Fruit fly (Drosophila melanogaster) whole organism, wandering third instar larva: ENCODE results near the gene btsz.

Source experiments
- CG32264 ChIP-seq: fragments of 200-800 bp; sonication (Bioruptor generic); optimal IDR thresholded peaks from 2 replicates; lab custom pipeline; 2016; ENCODE audit warnings: missing biosample characterization, missing genetic modification characterization
- Dfd ChIP-seq: fragments of >200 bp; optimal IDR thresholded peaks from 2 replicates; lab custom pipeline; 2017; ENCODE audit warnings: missing biosample characterization, missing genetic modification characterization
- Hnf4 ChIP-seq: fragments of 200-800 bp; sonication (Bioruptor generic); optimal IDR thresholded peaks from 2 replicates; lab custom pipeline; 2016; ENCODE audit warnings: missing biosample characterization, mild to moderate bottlenecking, missing genetic modification characterization
- Jra ChIP-seq: sonication (Bioruptor generic); optimal IDR thresholded peaks from 2 replicates; lab custom pipeline; 2016; ENCODE audit warnings: missing biosample characterization, missing genetic modification characterization
- Myc ChIP-seq: fragments of >200 bp; optimal IDR thresholded peaks from 2 replicates; lab custom pipeline; 2017
- Rel ChIP-seq, 2 experiments: fragments of 200-800 bp; sonication (Bioruptor generic) in 1 of 2; optimal IDR thresholded peaks; 2 replicates in 1 of 2; 3 replicates in 1 of 2; lab custom pipeline; 2016 to 2019; ENCODE audit warnings: mild to moderate bottlenecking in 2 of 2, missing biosample characterization in 2 of 2, missing genetic modification characterization in 2 of 2, moderate library complexity in 1 of 2
- br ChIP-seq: fragments of 200-800 bp; sonication (Bioruptor generic); optimal IDR thresholded peaks from 2 replicates; lab custom pipeline; 2016; ENCODE audit warnings: missing biosample characterization, missing genetic modification characterization
- jim ChIP-seq: fragments of 175-275, 200-325 bp; sonication (Bioruptor generic); optimal IDR thresholded peaks from 2 replicates; lab custom pipeline; 2016; ENCODE audit warnings: missing biosample characterization, mild to moderate bottlenecking, missing genetic modification characterization
- pan ChIP-seq: fragments of >200 bp; optimal IDR thresholded peaks from 2 replicates; lab custom pipeline; 2017
- psq ChIP-seq: fragments of 200-800 bp; sonication (Bioruptor generic); optimal IDR thresholded peaks from 3 replicates; lab custom pipeline; 2017; ENCODE audit warnings: missing biosample characterization, mild to moderate bottlenecking, missing genetic modification characterization, moderate library complexity
- sv ChIP-seq: fragments of 200-800 bp; sonication (Bioruptor generic); optimal IDR thresholded peaks from 3 replicates; lab custom pipeline; 2016; ENCODE audit warnings: missing biosample characterization, missing genetic modification characterization
- usp ChIP-seq: fragments of >200 bp; optimal IDR thresholded peaks from 2 replicates; lab custom pipeline; 2017; ENCODE audit warnings: missing biosample characterization, missing genetic modification characterization

DNA sequence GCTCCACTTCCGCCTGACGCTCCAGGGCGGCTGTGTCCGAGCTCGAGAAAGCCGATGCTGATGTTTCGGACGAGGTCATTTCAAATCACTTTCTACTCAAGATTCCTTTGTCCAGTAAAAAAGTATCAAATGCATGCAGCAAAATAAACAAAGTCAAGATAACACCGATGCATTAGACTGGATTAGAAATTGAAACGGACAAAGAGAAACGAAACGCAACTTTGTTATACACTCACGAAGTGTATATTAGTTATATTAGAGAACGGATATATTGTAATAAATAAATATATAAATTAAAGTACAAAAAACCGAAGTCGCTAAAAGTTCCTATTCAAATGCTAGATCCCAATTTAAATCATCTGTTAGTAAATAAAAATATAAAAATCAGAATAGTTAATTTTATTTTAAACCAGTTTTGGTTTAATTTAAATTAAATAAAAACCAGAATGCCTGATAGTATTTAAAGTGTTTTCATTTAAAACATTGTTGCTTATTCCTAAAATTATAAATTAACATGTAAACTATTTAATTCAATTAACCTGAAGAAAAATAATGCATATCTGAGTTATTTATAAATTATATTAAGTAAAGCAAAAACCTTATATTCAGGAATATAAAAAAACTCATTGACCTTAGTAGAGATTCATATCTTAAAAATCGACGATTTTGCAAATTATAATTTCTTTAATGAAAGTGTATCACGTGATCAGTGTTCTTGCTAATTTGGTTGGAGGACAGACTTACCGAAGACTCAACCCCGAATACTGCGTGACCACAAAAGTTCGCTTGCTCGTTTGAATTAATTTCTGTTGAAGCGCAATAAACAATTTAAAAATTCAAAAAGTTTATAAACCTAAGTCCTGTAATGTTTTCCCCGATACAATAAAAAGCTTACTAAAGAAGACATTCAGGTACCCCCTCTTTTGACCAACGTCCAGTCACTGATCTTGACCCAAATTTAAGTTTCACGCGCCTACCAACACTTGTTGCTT, 18.8 kb upstream of the btsz start, which contains the start of gene Dph2:
- no peak for TF ChIP-seq Hnf4 (GFP tag; lab: Kevin White, UChicago)
- TF ChIP-seq Jra (GFP tag; lab: Kevin White, UChicago) = no peak
- TF ChIP-seq psq (GFP tag; lab: Kevin White, UChicago) = peak; percentile 31
- TF ChIP-seq Dfd (GFP tag; lab: Kevin White, UChicago) = no peak
- no peak for TF ChIP-seq br (GFP tag; lab: Kevin White, UChicago)
- TF ChIP-seq CG32264 (GFP tag; lab: Kevin White, UChicago) = no peak
- no peak for TF ChIP-seq jim
- TF ChIP-seq pan (lab: Kevin White, UChicago) = no peak
- no peak for TF ChIP-seq Rel (GFP tag; optimal IDR thresholded peaks at IDR 0.05; lab: Kevin White, UChicago)
- TF ChIP-seq Rel (tag; optimal IDR thresholded peaks at IDR 0.05; lab: Kevin White, UChicago) = peak; percentile 29
- no peak for TF ChIP-seq usp
- TF ChIP-seq sv = peak; percentile 22
- TF ChIP-seq Myc (lab: Kevin White, UChicago) = no peak
